Fruit fly (Drosophila melanogaster) whole organism, pupa: ENCODE measurements around the gene Inx7.

ENCODE experiments used
- CG13204 ChIP-seq: fragments of 200-800 bp; sonication (Bioruptor generic); optimal IDR thresholded peaks from 2 replicates; lab custom pipeline; 2018; ENCODE audit warnings: missing biosample characterization, mild to moderate bottlenecking, missing genetic modification characterization, moderate library complexity
- CG14655 ChIP-seq: fragments of 200-800 bp; sonication (Bioruptor generic); optimal IDR thresholded peaks from 3 replicates; lab custom pipeline; 2017; ENCODE audit warnings: mild to moderate bottlenecking, missing biosample characterization, missing genetic modification reagents, missing genetic modification characterization
- rn ChIP-seq: fragments of 200-800 bp; sonication (Bioruptor generic); IDR thresholded peaks from 2 replicates; pipeline ENCODE4 v1.3.6; 2022; ENCODE audit warnings: missing biosample characterization, missing genetic modification characterization

DNA sequence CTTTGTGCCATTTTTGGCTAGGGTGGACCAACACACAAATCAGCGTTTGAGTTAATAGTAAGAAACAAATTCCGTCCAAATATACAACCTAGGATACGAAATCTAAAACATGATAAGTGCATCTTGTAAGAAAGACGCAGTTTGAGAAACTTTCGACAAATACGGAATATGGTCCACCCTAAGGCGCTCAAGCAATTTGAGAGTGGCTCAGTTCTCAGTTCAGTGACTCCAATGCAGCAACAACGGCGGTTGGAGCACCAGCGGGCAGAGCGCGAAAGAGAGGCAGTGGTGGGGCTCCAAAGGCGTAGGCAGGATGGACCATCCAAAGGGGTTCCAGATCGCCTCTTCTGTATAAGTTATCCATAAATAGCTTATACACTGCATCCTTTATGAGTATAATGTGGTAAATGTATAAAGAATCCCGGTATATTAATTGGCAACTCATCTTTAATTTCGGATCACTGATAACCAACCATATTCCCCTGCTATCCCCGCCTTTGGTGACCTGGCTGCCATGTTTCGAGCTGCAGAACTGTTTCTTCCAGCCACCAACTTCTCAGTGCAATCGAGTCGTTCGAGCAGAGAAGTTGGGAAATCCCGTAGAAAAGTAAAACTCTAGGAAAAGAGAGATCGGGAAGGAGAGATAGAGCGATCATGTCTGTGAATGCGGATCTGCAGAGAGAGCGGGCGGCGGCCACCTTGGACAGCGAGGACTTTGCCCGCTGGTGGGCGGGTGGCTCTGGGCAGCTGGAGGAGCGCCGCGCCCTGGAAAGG, 23.9 kb downstream of the Inx7 start, which contains the start of gene CG4586:
- TF ChIP-seq CG14655 (GFP tag; lab: Kevin White, UChicago) (peak; percentile 98), CG13204 (GFP tag; lab: Kevin White, UChicago) (peak; percentile 95), rn (GFP tag; lab: Robert Waterston, UW) (peak; percentile 91)
